Fruit fly (Drosophila melanogaster): ENCODE results near the gene CG3285.

The CG3285 gene

dm6 chr2L:3338566-3339215 lies 8.0 kb downstream of the CG3285 start (continued):
- TF ChIP-seq Neu2 (GFP tag; optimal IDR thresholded peaks at IDR 0.05; ENCODE audit: borderline replicate concordance): no peak
- peak; percentile 85 for TF ChIP-seq CG6689 (GFP tag; IDR thresholded peaks at IDR 0.05)
- peak; percentile 50 for TF ChIP-seq kni (GFP tag; optimal IDR thresholded peaks at IDR 0.05)
- peak; percentile 61 for TF ChIP-seq ab (GFP tag; optimal IDR thresholded peaks at IDR 0.05)
- peak; percentile 92 for TF ChIP-seq CG2712 (tag; optimal IDR thresholded peaks at IDR 0.05)
- TF ChIP-seq B-H2 (GFP tag; optimal IDR thresholded peaks at IDR 0.05): no peak
- TF ChIP-seq jing (GFP tag; optimal IDR thresholded peaks at IDR 0.05): peak; percentile 29
- TF ChIP-seq mld (GFP tag; IDR thresholded peaks at IDR 0.05; ENCODE audit: partially characterized antibody): no peak
- peak; percentile 87 for TF ChIP-seq CG9609 (GFP tag; optimal IDR thresholded peaks at IDR 0.05)
- TF ChIP-seq Dek (tag; optimal IDR thresholded peaks at IDR 0.05): no peak
- TF ChIP-seq Camta (GFP tag; optimal IDR thresholded peaks at IDR 0.05): peak; percentile 87
- TF ChIP-seq Hmr (GFP tag; optimal IDR thresholded peaks at IDR 0.05): peak; percentile 41
- no peak for TF ChIP-seq h (optimal IDR thresholded peaks at IDR 0.05)
- TF ChIP-seq CG8290 (GFP tag; optimal IDR thresholded peaks at IDR 0.05): peak; percentile 72
- no peak for TF ChIP-seq CG8290 (tag; optimal IDR thresholded peaks at IDR 0.05)
- peak; percentile 76 for TF ChIP-seq CG10959 (GFP tag; IDR thresholded peaks at IDR 0.05)
- peak; percentile 76 for TF ChIP-seq CG1647 (GFP tag; optimal IDR thresholded peaks at IDR 0.05)
- TF ChIP-seq CG6765 (GFP tag; optimal IDR thresholded peaks at IDR 0.05): no peak
- peak; percentile 72 for TF ChIP-seq dysf (GFP tag; IDR thresholded peaks at IDR 0.05)
- no peak for TF ChIP-seq gcm (GFP tag; optimal IDR thresholded peaks at IDR 0.05)
- TF ChIP-seq CG7987 (GFP tag; optimal IDR thresholded peaks at IDR 0.05): peak; percentile 24
- TF ChIP-seq CG3838 (GFP tag; optimal IDR thresholded peaks at IDR 0.05): peak; percentile 45
- peak; percentile 23 for TF ChIP-seq MTF-1 (GFP tag; optimal IDR thresholded peaks at IDR 0.05; ENCODE audit: borderline replicate concordance)
- no peak for TF ChIP-seq CG13287 (GFP tag; IDR thresholded peaks at IDR 0.05; ENCODE audit: partially characterized antibody)
- peak; percentile 72 for TF ChIP-seq CG14667 (GFP tag; IDR thresholded peaks at IDR 0.05)
- peak; percentile 87 for TF ChIP-seq Hr3 (GFP tag; optimal IDR thresholded peaks at IDR 0.05)
- peak; percentile 86 for TF ChIP-seq row (GFP tag; IDR thresholded peaks at IDR 0.05)
- peak in 1 of 2 experiments; percentile 1 for TF ChIP-seq Trl (optimal IDR thresholded peaks at IDR 0.05)
- TF ChIP-seq Trl (GFP tag; optimal IDR thresholded peaks at IDR 0.05): peak; percentile 83
- no peak for TF ChIP-seq pros (GFP tag; optimal IDR thresholded peaks at IDR 0.05)
- peak; percentile 74 for TF ChIP-seq Oli (tag; optimal IDR thresholded peaks at IDR 0.05)
- no peak for TF ChIP-seq hth (optimal IDR thresholded peaks at IDR 0.05)
- peak; percentile 38 for TF ChIP-seq CG8281 (tag; optimal IDR thresholded peaks at IDR 0.05)
- no peak for TF ChIP-seq ash1 (GFP tag; optimal IDR thresholded peaks at IDR 0.05)
- no peak for TF ChIP-seq gfzf (GFP tag; optimal IDR thresholded peaks at IDR 0.05)
- peak; percentile 33; the same call in 1 of the 3 replicates for TF ChIP-seq CG2889 (GFP tag; IDR thresholded peaks at IDR 0.05)
- TF ChIP-seq CG16779 (GFP tag; IDR thresholded peaks at IDR 0.05): no peak
- no peak for TF ChIP-seq Lpt (GFP tag; optimal IDR thresholded peaks at IDR 0.05)
- peak; percentile 75 for TF ChIP-seq CG10366 (GFP tag; IDR thresholded peaks at IDR 0.05)
- TF ChIP-seq cato (GFP tag; optimal IDR thresholded peaks at IDR 0.05; ENCODE audit: borderline replicate concordance): peak; percentile 81
- TF ChIP-seq CG2678 (tag; optimal IDR thresholded peaks at IDR 0.05): peak; percentile 79
- TF ChIP-seq CG10321 (GFP tag; IDR thresholded peaks at IDR 0.05): no peak
- TF ChIP-seq Max (GFP tag; optimal IDR thresholded peaks at IDR 0.05): peak; percentile 50
- TF ChIP-seq CG11695 (GFP tag; IDR thresholded peaks at IDR 0.05): peak; percentile 57; the same call in 1 of the 3 replicates
- TF ChIP-seq Hr78 (GFP tag; optimal IDR thresholded peaks at IDR 0.05): no peak
- peak; percentile 68 to 96 for TF ChIP-seq bsh (GFP tag; optimal IDR thresholded peaks at IDR 0.05)
- peak; percentile 80 for TF ChIP-seq CG10654 (GFP tag; optimal IDR thresholded peaks at IDR 0.05)
- TF ChIP-seq CG17612 (GFP tag; IDR thresholded peaks at IDR 0.05): no peak
- peak; percentile 90 for TF ChIP-seq Blimp-1 (GFP tag; optimal IDR thresholded peaks at IDR 0.05)
- peak; percentile 48 for TF ChIP-seq CG4617 (GFP tag; optimal IDR thresholded peaks at IDR 0.05; ENCODE audit: borderline replicate concordance)

All from whole organism, embryonic.